Fruit fly (Drosophila melanogaster): ENCODE measurements around the gene CG31668.

Gene CG31668

DNA sequence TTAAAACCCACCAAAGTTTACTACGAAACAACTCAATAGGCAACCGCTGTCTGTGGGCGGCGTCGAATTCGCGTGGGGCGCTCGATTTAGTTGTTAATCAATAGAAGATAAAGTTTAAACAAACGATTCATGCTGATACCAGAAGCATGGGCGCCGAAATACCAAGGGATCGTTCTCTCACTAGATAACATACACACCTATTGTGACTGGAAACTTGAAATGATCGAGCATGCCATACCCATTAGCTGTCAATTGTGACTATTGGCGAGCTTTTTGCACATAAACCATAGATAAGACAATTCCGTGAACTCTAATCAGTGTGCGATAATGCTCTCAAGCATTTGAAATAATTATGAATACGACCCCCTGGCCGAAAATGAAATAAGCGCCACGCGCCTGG is 26.6 kb downstream of the CG31668 start (continued):
- peak; percentile 57; the same call in 1 of the 3 replicates for TF ChIP-seq CG11560 (tag; IDR thresholded peaks at IDR 0.05)
- TF ChIP-seq slou (GFP tag; optimal IDR thresholded peaks at IDR 0.05): no peak
- TF ChIP-seq CG7357 (GFP tag; IDR thresholded peaks at IDR 0.05): peak; percentile 66; the same call in 2 of the 3 replicates
- peak; percentile 22 for TF ChIP-seq CG6683 (GFP tag; optimal IDR thresholded peaks at IDR 0.05)
- peak; percentile 32 for TF ChIP-seq wek (GFP tag; optimal IDR thresholded peaks at IDR 0.05)
- TF ChIP-seq org-1 (GFP tag; optimal IDR thresholded peaks at IDR 0.05): peak; percentile 65
- TF ChIP-seq ind (GFP tag; optimal IDR thresholded peaks at IDR 0.05): peak; percentile 87
- peak; percentile 81 for TF ChIP-seq sisA (GFP tag; IDR thresholded peaks at IDR 0.05)
- peak; percentile 60 for TF ChIP-seq nau (GFP tag; optimal IDR thresholded peaks at IDR 0.05)
- TF ChIP-seq CG31224 (GFP tag; IDR thresholded peaks at IDR 0.05): peak; percentile 75
- peak; percentile 67 for TF ChIP-seq CHES-1-like (GFP tag; optimal IDR thresholded peaks at IDR 0.05)
- no peak for TF ChIP-seq unc-4 (GFP tag; IDR thresholded peaks at IDR 0.05; ENCODE audit: partially characterized antibody)
- peak in 1 of 2 experiments; percentile 63 for TF ChIP-seq Eip74EF (GFP tag; optimal IDR thresholded peaks at IDR 0.05)
- no peak for TF ChIP-seq CG17328 (GFP tag; IDR thresholded peaks at IDR 0.05)
- no peak for TF ChIP-seq Dll (GFP tag; IDR thresholded peaks at IDR 0.05; ENCODE audit: partially characterized antibody)
- TF ChIP-seq CG7928 (GFP tag; optimal IDR thresholded peaks at IDR 0.05): peak; percentile 40
- TF ChIP-seq Chrac-16 (GFP tag; optimal IDR thresholded peaks at IDR 0.05): peak; percentile 73
- TF ChIP-seq p53 (GFP tag; optimal IDR thresholded peaks at IDR 0.05): peak; percentile 58
- peak; percentile 56 for TF ChIP-seq CG13624 (GFP tag; optimal IDR thresholded peaks at IDR 0.05)
- TF ChIP-seq ci (GFP tag; IDR thresholded peaks at IDR 0.05): peak; percentile 64; the same call in 2 of the 3 replicates
- TF ChIP-seq h (optimal IDR thresholded peaks at IDR 0.05): no peak
- TF ChIP-seq Gug (GFP tag; IDR thresholded peaks at IDR 0.05): peak; percentile 63; the same call in 2 of the 4 replicates
- peak; percentile 34 for TF ChIP-seq CG3407 (GFP tag; optimal IDR thresholded peaks at IDR 0.05)
- TF ChIP-seq repo (GFP tag; optimal IDR thresholded peaks at IDR 0.05): no peak
- peak; percentile 78 for TF ChIP-seq Dip3 (GFP tag; optimal IDR thresholded peaks at IDR 0.05)
- peak; percentile 80 for TF ChIP-seq bab2 (GFP tag; optimal IDR thresholded peaks at IDR 0.05)
- TF ChIP-seq CG11093 (GFP tag; IDR thresholded peaks at IDR 0.05): peak; percentile 61; the same call in 1 of the 3 replicates
- TF ChIP-seq CG13123 (GFP tag; optimal IDR thresholded peaks at IDR 0.05): peak; percentile 34
- TF ChIP-seq H15 (GFP tag; IDR thresholded peaks at IDR 0.05): peak; percentile 58; the same call in 2 of the 3 replicates
- TF ChIP-seq dati (GFP tag; IDR thresholded peaks at IDR 0.05): 0 out of 2 replicates have a peak, but pooled peaks have one; percentile 21
- peak; percentile 57 for TF ChIP-seq eyg (GFP tag; optimal IDR thresholded peaks at IDR 0.05)
- TF ChIP-seq Antp (GFP tag; optimal IDR thresholded peaks at IDR 0.05): peak; percentile 90
- TF ChIP-seq dm (GFP tag; optimal IDR thresholded peaks at IDR 0.05): peak; percentile 28
- TF ChIP-seq nmo (GFP tag; optimal IDR thresholded peaks at IDR 0.05): peak; percentile 83
- TF ChIP-seq CG14965 (GFP tag; optimal IDR thresholded peaks at IDR 0.05; ENCODE audit: borderline replicate concordance): no peak
- TF ChIP-seq tup (GFP tag; optimal IDR thresholded peaks at IDR 0.05): peak; percentile 52
- TF ChIP-seq CG16779 (GFP tag; IDR thresholded peaks at IDR 0.05): 0 out of 2 replicates have a peak, but pooled peaks have one; percentile 28
- no peak for TF ChIP-seq Hmx (GFP tag; optimal IDR thresholded peaks at IDR 0.05)
- TF ChIP-seq pan (optimal IDR thresholded peaks at IDR 0.05): no peak
- TF ChIP-seq pan (GFP tag; optimal IDR thresholded peaks at IDR 0.05 in 1 of 2, IDR thresholded peaks at IDR 0.05 in 1 of 2): peak in 1 of 2 experiments; percentile 75
- TF ChIP-seq amos (GFP tag; IDR thresholded peaks at IDR 0.05; ENCODE audit: partially characterized antibody): no peak
- peak; percentile 84 for TF ChIP-seq CoRest (tag; optimal IDR thresholded peaks at IDR 0.05)
- TF ChIP-seq sr (GFP tag; IDR thresholded peaks at IDR 0.05): peak; percentile 91
- TF ChIP-seq Lhr (GFP tag; optimal IDR thresholded peaks at IDR 0.05): no peak
- TF ChIP-seq CG13287 (GFP tag; IDR thresholded peaks at IDR 0.05; ENCODE audit: partially characterized antibody): no peak; the same call in 1 of the 2 replicates
- TF ChIP-seq CG3065 (GFP tag; optimal IDR thresholded peaks at IDR 0.05): peak; percentile 29
- TF ChIP-seq CG1024 (GFP tag; IDR thresholded peaks at IDR 0.05): no peak
- 0 out of 2 replicates have a peak, but pooled peaks have one; percentile 6 for TF ChIP-seq CG8765 (GFP tag; IDR thresholded peaks at IDR 0.05)
- peak; percentile 86 for TF ChIP-seq sd (tag; optimal IDR thresholded peaks at IDR 0.05)
- TF ChIP-seq Elba2 (GFP tag; optimal IDR thresholded peaks at IDR 0.05): no peak
- no peak for TF ChIP-seq sim (GFP tag; IDR thresholded peaks at IDR 0.05)
